Worm (Caenorhabditis elegans) whole organism, L1 larva: ENCODE results near the gene Y75B8A.6.

Experiments
- Y116A8C.19 ChIP-seq: sonication (generic microtip); optimal IDR thresholded peaks from 2 replicates; lab custom pipeline; 2016; ENCODE audit warnings: missing compliant biosample characterization, missing genetic modification characterization, borderline replicate concordance
- nhr-76 ChIP-seq: sonication (generic microtip); optimal IDR thresholded peaks from 2 replicates; lab custom pipeline; 2017; ENCODE audit warnings: missing biosample characterization, missing genetic modification characterization
- pag-3 ChIP-seq: sonication (generic microtip); optimal IDR thresholded peaks from 2 replicates; lab custom pipeline; 2017; ENCODE audit warnings: missing genetic modification characterization, mild to moderate bottlenecking, missing compliant biosample characterization, antibody characterized with exemption, borderline replicate concordance; ENCODE audit not compliant: insufficient read depth
- tlp-1 ChIP-seq: fragments of 150-350 bp; optimal IDR thresholded peaks from 2 replicates; lab custom pipeline; 2014; ENCODE audit warnings: missing biosample characterization, missing genetic modification characterization

ce11 chrIII:12130769-12131168, 626 bp upstream of the Y75B8A.6 start:
- no peak for TF ChIP-seq Y116A8C.19 (tag; lab: Kevin White, UChicago)
- no peak for TF ChIP-seq pag-3 (tag; lab: Kevin White, UChicago)
- TF ChIP-seq tlp-1: no peak
- TF ChIP-seq nhr-76 (tag; lab: Kevin White, UChicago): no peak
